Worm (Caenorhabditis elegans) whole organism, L2 larva: ENCODE results near the gene spp-29.

ENCODE experiments used
- F13H6.1 ChIP-seq: sonication (generic microtip); optimal IDR thresholded peaks from 2 replicates; lab custom pipeline; 2016; ENCODE audit warnings: missing genetic modification characterization, missing compliant biosample characterization
- blmp-1 ChIP-seq: sonication (generic microtip); optimal IDR thresholded peaks from 2 replicates; lab custom pipeline; 2017; ENCODE audit warnings: missing genetic modification characterization, mild to moderate bottlenecking, missing compliant biosample characterization, antibody characterized with exemption, moderate library complexity; ENCODE audit not compliant: insufficient read depth
- egl-27 ChIP-seq: sonication (generic microtip); optimal IDR thresholded peaks from 3 replicates; lab custom pipeline; 2017; ENCODE audit warnings: missing biosample characterization, missing genetic modification reagents, missing genetic modification characterization
- elt-3 ChIP-seq: sonication (generic microtip); optimal IDR thresholded peaks from 2 replicates; lab custom pipeline; 2017; ENCODE audit warnings: missing biosample characterization, missing genetic modification characterization
- fos-1 ChIP-seq: fragments of 150-350 bp; optimal IDR thresholded peaks from 2 replicates; lab custom pipeline; 2014; ENCODE audit warnings: missing biosample characterization, missing genetic modification characterization
- mdl-1 ChIP-seq, 2 experiments: fragments of 150-350 bp in 1 of 2; sonication (generic microtip) in 1 of 2; optimal IDR thresholded peaks; 2 replicates each; lab custom pipeline; 2017; ENCODE audit warnings: missing biosample characterization in 2 of 2, missing genetic modification characterization in 2 of 2
- nhr-12 ChIP-seq: fragments of 150-350 bp; optimal IDR thresholded peaks from 2 replicates; lab custom pipeline; 2014; ENCODE audit warnings: missing biosample characterization, missing genetic modification characterization
- skn-1 ChIP-seq: sonication (generic microtip); optimal IDR thresholded peaks from 2 replicates; lab custom pipeline; 2017; ENCODE audit warnings: missing biosample characterization, missing genetic modification characterization
- snpc-4 ChIP-seq: fragments of 150-350 bp; optimal IDR thresholded peaks from 2 replicates; lab custom pipeline; 2014; ENCODE audit warnings: missing biosample characterization, missing genetic modification characterization
- unc-62 ChIP-seq: fragments of 150-350 bp; optimal IDR thresholded peaks from 2 replicates; lab custom pipeline; 2014; ENCODE audit warnings: missing biosample characterization, missing genetic modification reagents, missing genetic modification characterization
- ztf-4 ChIP-seq: fragments of 150-350 bp; optimal IDR thresholded peaks from 2 replicates; lab custom pipeline; 2014; ENCODE audit warnings: missing biosample characterization, missing genetic modification characterization

- TF ChIP-seq elt-3 (tag; lab: Kevin White, UChicago) (no peak), F13H6.1 (no peak), fos-1 (tag; lab: Kevin White, UChicago) (no peak), unc-62 (no peak), mdl-1 (tag; optimal IDR thresholded peaks at IDR 0.05; lab: Kevin White, UChicago) (no peak), skn-1 (tag; lab: Kevin White, UChicago) (no peak), blmp-1 (tag; lab: Kevin White, UChicago) (no peak), egl-27 (tag; lab: Kevin White, UChicago) (no peak), nhr-12 (tag; lab: Kevin White, UChicago) (no peak), ztf-4 (tag; lab: Kevin White, UChicago) (no peak), snpc-4 (tag; lab: Kevin White, UChicago) (no peak)
Observed at ce11 chrV:17718647-17719046, 22.0 kb upstream of the spp-29 start, which contains the start of gene str-77.
